Worm (Caenorhabditis elegans) whole organism, L1 larva: ENCODE results near the gene srw-77.

Experiments used
- C04F5.9 ChIP-seq: sonication (generic microtip); optimal IDR thresholded peaks from 2 replicates; lab custom pipeline; 2016; ENCODE audit warnings: missing genetic modification characterization, missing compliant biosample characterization
- C16A3.4 ChIP-seq: fragments of 150-350 bp; optimal IDR thresholded peaks from 2 replicates; lab custom pipeline; 2014; ENCODE audit warnings: missing biosample characterization, missing genetic modification characterization
- C34B4.2 ChIP-seq: sonication (generic microtip); optimal IDR thresholded peaks from 2 replicates; lab custom pipeline; 2017; ENCODE audit warnings: mild to moderate bottlenecking, missing genetic modification characterization, missing compliant biosample characterization
- ceh-63 ChIP-seq: fragments of 200-800 bp; sonication (Bioruptor generic); optimal IDR thresholded peaks from 2 replicates; lab custom pipeline; 2018; ENCODE audit warnings: mild to moderate bottlenecking, missing genetic modification characterization, missing compliant biosample characterization
- ceh-8 ChIP-seq: fragments of 200-800 bp; sonication (Bioruptor generic); optimal IDR thresholded peaks from 2 replicates; lab custom pipeline; 2018; ENCODE audit warnings: mild to moderate bottlenecking, missing genetic modification characterization, moderate library complexity, missing compliant biosample characterization
- ceh-90 ChIP-seq: sonication (generic microtip); optimal IDR thresholded peaks from 2 replicates; lab custom pipeline; 2016; ENCODE audit warnings: missing genetic modification characterization, missing compliant biosample characterization
- dpl-1 ChIP-seq, 3 experiments: fragments of 150-350 bp in 2 of 3; sonication (generic microtip) in 1 of 3; optimal IDR thresholded peaks; 2 replicates each; lab custom pipeline; 2014 to 2017; ENCODE audit warnings: missing biosample characterization in 3 of 3, missing genetic modification characterization in 3 of 3, missing genetic modification reagents in 3 of 3
- efl-1 ChIP-seq, 4 experiments: fragments of 150-350 bp; optimal IDR thresholded peaks in 3 of 4; peaks in 1 of 4; 1 replicate in 1 of 4; 2 replicates in 3 of 4; lab custom pipeline; 2014; ENCODE audit warnings: missing biosample characterization in 2 of 4, missing genetic modification characterization in 2 of 4, missing genetic modification reagents in 2 of 4
- efl-3 ChIP-seq: fragments of 200-800 bp; sonication (Bioruptor generic); optimal IDR thresholded peaks from 2 replicates; lab custom pipeline; 2018; ENCODE audit warnings: mild to moderate bottlenecking, missing genetic modification characterization, missing compliant biosample characterization
- egl-13 ChIP-seq: sonication (generic microtip); optimal IDR thresholded peaks from 2 replicates; lab custom pipeline; 2016; ENCODE audit warnings: missing genotype, missing genetic modification reagents, missing genetic modification characterization, missing compliant biosample characterization
- egl-27 ChIP-seq, 2 experiments: fragments of 150-350 bp in 1 of 2; sonication (generic microtip); optimal IDR thresholded peaks; 3 replicates each; lab custom pipeline; 2017 to 2018; ENCODE audit warnings: missing biosample characterization in 2 of 2, missing genetic modification characterization in 2 of 2, missing genetic modification reagents in 2 of 2
- elt-3 ChIP-seq, 6 experiments: fragments of 150-350 bp in 1 of 6; sonication (generic microtip); optimal IDR thresholded peaks; 2 replicates each; lab custom pipeline; 2017 to 2018; ENCODE audit warnings: missing biosample characterization in 6 of 6, missing genetic modification characterization in 6 of 6, inconsistent platforms in 1 of 6
- fkh-8 ChIP-seq: sonication (generic microtip); optimal IDR thresholded peaks from 2 replicates; lab custom pipeline; 2016; ENCODE audit warnings: mild to moderate bottlenecking, missing genetic modification characterization, missing compliant biosample characterization
- hlh-4 ChIP-seq: sonication (generic microtip); optimal IDR thresholded peaks from 2 replicates; lab custom pipeline; 2016; ENCODE audit warnings: mild to moderate bottlenecking, missing genetic modification characterization, missing compliant biosample characterization
- hpl-2 ChIP-seq: fragments of 150-350 bp; optimal IDR thresholded peaks from 2 replicates; lab custom pipeline; 2014; ENCODE audit warnings: missing biosample characterization, missing genetic modification reagents, missing genetic modification characterization
- isw-1 ChIP-seq: fragments of 200-800 bp; sonication (Bioruptor generic); IDR thresholded peaks from 2 replicates; pipeline ENCODE4 v1.3.6; 2022; ENCODE audit warnings: missing genetic modification characterization, missing compliant biosample characterization
- lir-3 ChIP-seq: sonication (generic microtip); optimal IDR thresholded peaks from 2 replicates; lab custom pipeline; 2016; ENCODE audit warnings: mild to moderate bottlenecking, missing genetic modification characterization, moderate library complexity, missing compliant biosample characterization; ENCODE audit not compliant: poor library complexity
- lsy-2 ChIP-seq, 2 experiments: fragments of 150-350 bp; optimal IDR thresholded peaks; 2 replicates each; lab custom pipeline; 2014; ENCODE audit warnings: missing biosample characterization in 2 of 2, missing genetic modification characterization in 2 of 2
- nhr-19 ChIP-seq: fragments of 200-800 bp; sonication (Bioruptor generic); conservative IDR thresholded peaks from 2 replicates; pipeline ENCODE4 v1.3.6; 2022; ENCODE audit warnings: missing genetic modification characterization, missing compliant biosample characterization
- nhr-237 ChIP-seq: fragments of 150-350 bp; optimal IDR thresholded peaks from 2 replicates; lab custom pipeline; 2014; ENCODE audit warnings: missing biosample characterization, missing genetic modification characterization
- nhr-47 ChIP-seq: sonication (generic microtip); optimal IDR thresholded peaks from 2 replicates; lab custom pipeline; 2016; ENCODE audit warnings: mild to moderate bottlenecking, missing genetic modification characterization, moderate library complexity, missing compliant biosample characterization
- nhr-71 ChIP-seq: sonication (generic microtip); optimal IDR thresholded peaks from 2 replicates; lab custom pipeline; 2016; ENCODE audit warnings: mild to moderate bottlenecking, missing genetic modification characterization, moderate library complexity, missing compliant biosample characterization
- nhr-76 ChIP-seq: sonication (generic microtip); optimal IDR thresholded peaks from 2 replicates; lab custom pipeline; 2017; ENCODE audit warnings: missing biosample characterization, missing genetic modification characterization
- nhr-77 ChIP-seq: fragments of 150-350 bp; optimal IDR thresholded peaks from 2 replicates; lab custom pipeline; 2014; ENCODE audit warnings: missing biosample characterization, missing genetic modification characterization
- nhr-84 ChIP-seq: sonication (generic microtip); optimal IDR thresholded peaks from 2 replicates; lab custom pipeline; 2017; ENCODE audit warnings: missing biosample characterization, missing genetic modification characterization
- pag-3 ChIP-seq: sonication (generic microtip); optimal IDR thresholded peaks from 2 replicates; lab custom pipeline; 2017; ENCODE audit warnings: missing genetic modification characterization, mild to moderate bottlenecking, missing compliant biosample characterization, antibody characterized with exemption, borderline replicate concordance; ENCODE audit not compliant: insufficient read depth
- pqm-1 ChIP-seq: sonication (generic microtip); optimal IDR thresholded peaks from 3 replicates; lab custom pipeline; 2017; ENCODE audit warnings: missing biosample characterization, missing genetic modification characterization
- rnt-1 ChIP-seq: sonication (generic microtip); optimal IDR thresholded peaks from 2 replicates; lab custom pipeline; 2016; ENCODE audit warnings: mild to moderate bottlenecking, missing genetic modification characterization, moderate library complexity, missing compliant biosample characterization
- snpc-4 ChIP-seq: fragments of 150-350 bp; optimal IDR thresholded peaks from 2 replicates; lab custom pipeline; 2014; ENCODE audit warnings: missing biosample characterization, missing genetic modification characterization
- sptf-1 ChIP-seq: fragments of 150-350 bp; optimal IDR thresholded peaks from 2 replicates; lab custom pipeline; 2014; ENCODE audit warnings: missing biosample characterization, missing genetic modification characterization
- swsn-7 ChIP-seq: sonication (generic microtip); optimal IDR thresholded peaks from 2 replicates; lab custom pipeline; 2016; ENCODE audit warnings: missing genetic modification characterization, missing compliant biosample characterization
- tbx-2 ChIP-seq: sonication (generic microtip); optimal IDR thresholded peaks from 2 replicates; lab custom pipeline; 2016; ENCODE audit warnings: missing genetic modification characterization, missing compliant biosample characterization
- unc-130 ChIP-seq: fragments of 150-350 bp; optimal IDR thresholded peaks from 2 replicates; lab custom pipeline; 2017; ENCODE audit warnings: missing biosample characterization, missing genetic modification characterization, inconsistent platforms
- unc-30 ChIP-seq: sonication (generic microtip); optimal IDR thresholded peaks from 2 replicates; lab custom pipeline; 2017; ENCODE audit warnings: missing biosample characterization, missing genetic modification characterization
- unc-62 ChIP-seq: fragments of 150-350 bp; optimal IDR thresholded peaks from 2 replicates; lab custom pipeline; 2014; ENCODE audit warnings: missing biosample characterization, missing genetic modification reagents, missing genetic modification characterization
- unc-86 ChIP-seq: sonication (generic microtip); optimal IDR thresholded peaks from 2 replicates; lab custom pipeline; 2016; ENCODE audit warnings: missing genetic modification characterization, missing compliant biosample characterization
- vab-15 ChIP-seq: sonication (generic microtip); optimal IDR thresholded peaks from 2 replicates; lab custom pipeline; 2017; ENCODE audit warnings: missing genotype, mild to moderate bottlenecking, missing genetic modification characterization, missing compliant biosample characterization
- xbp-1 ChIP-seq: sonication (generic microtip); optimal IDR thresholded peaks from 2 replicates; lab custom pipeline; 2016; ENCODE audit warnings: missing genetic modification characterization, missing compliant biosample characterization
- zip-4 ChIP-seq: fragments of 200-800 bp; sonication (Bioruptor generic); optimal IDR thresholded peaks from 2 replicates; lab custom pipeline; 2018; ENCODE audit warnings: mild to moderate bottlenecking, missing genetic modification characterization, moderate library complexity, missing compliant biosample characterization
- ztf-11 ChIP-seq, 2 experiments: sonication (generic microtip); optimal IDR thresholded peaks; 2 replicates each; lab custom pipeline; 2016 to 2017; ENCODE audit warnings: missing genetic modification characterization in 2 of 2, missing biosample characterization in 1 of 2, missing compliant biosample characterization in 1 of 2

Gene srw-77

ce11 chrV:16643558-16643957 lies at the start of gene srw-77:
TSS of gene srw-77 (minus strand) at chrV:16643658.
- no peak for TF ChIP-seq efl-3 (GFP tag; lab: Kevin White, UChicago)
- TF ChIP-seq swsn-7 (tag; lab: Kevin White, UChicago): no peak
- TF ChIP-seq unc-30: no peak
- TF ChIP-seq nhr-237 (tag; lab: Kevin White, UChicago): no peak
- no peak for TF ChIP-seq unc-62
- TF ChIP-seq sptf-1 (tag; lab: Kevin White, UChicago): no peak
- no peak for TF ChIP-seq nhr-77 (tag; lab: Kevin White, UChicago)
- no peak for TF ChIP-seq egl-27 (tag; optimal IDR thresholded peaks at IDR 0.05; lab: Kevin White, UChicago)
- no peak for TF ChIP-seq unc-86
- no peak for TF ChIP-seq C34B4.2 (tag; lab: Kevin White, UChicago)
- TF ChIP-seq hlh-4 (tag; lab: Kevin White, UChicago): no peak
- no peak for TF ChIP-seq lir-3 (tag; lab: Kevin White, UChicago)
- no peak for TF ChIP-seq lsy-2 (tag; optimal IDR thresholded peaks at IDR 0.05; lab: Kevin White, UChicago)
- TF ChIP-seq ceh-90 (tag; lab: Kevin White, UChicago): no peak
- no peak for TF ChIP-seq nhr-76 (tag; lab: Kevin White, UChicago)
- no peak for TF ChIP-seq nhr-47 (tag; lab: Kevin White, UChicago)
- TF ChIP-seq unc-130 (tag; lab: Kevin White, UChicago): no peak
- TF ChIP-seq zip-4 (GFP tag; lab: Kevin White, UChicago): no peak
- no peak for TF ChIP-seq efl-1 (optimal IDR thresholded peaks at IDR 0.05; lab: Kevin White, UChicago)
- TF ChIP-seq efl-1 (GFP tag; optimal IDR thresholded peaks at IDR 0.05 in 1 of 2; lab: Kevin White, UChicago): no peak

- TF ChIP-seq nhr-77 (tag; lab: Kevin White, UChicago) (no peak), ceh-8 (GFP tag; lab: Kevin White, UChicago) (peak; percentile 56)
- TF ChIP-seq, all 84 proteins: peak for 1
These were observed 49.5 kb upstream of the srw-77 start for ce11 chrV:16692988-16693387.

ce11 chrV:16687227-16687626 lies 43.8 kb upstream of the srw-77 start, which contains the start of gene srz-102:
TSS of gene srz-102 (plus strand) at chrV:16687527.
- TF ChIP-seq isw-1 (GFP tag; lab: Robert Waterston, UW): no peak
- no peak for TF ChIP-seq ceh-63 (GFP tag; lab: Kevin White, UChicago)
- TF ChIP-seq nhr-19 (GFP tag; lab: Robert Waterston, UW): no peak
- TF ChIP-seq elt-3 (tag; optimal IDR thresholded peaks at IDR 0.05; lab: Kevin White, UChicago): no peak
- TF ChIP-seq unc-30: no peak
- no peak for TF ChIP-seq pag-3
- no peak for TF ChIP-seq snpc-4 (tag; lab: Kevin White, UChicago)
- no peak for TF ChIP-seq nhr-76 (tag; lab: Kevin White, UChicago)
- TF ChIP-seq xbp-1: no peak
- TF ChIP-seq efl-1 (optimal IDR thresholded peaks at IDR 0.05; lab: Kevin White, UChicago): no peak
- no peak for TF ChIP-seq efl-1 (GFP tag; optimal IDR thresholded peaks at IDR 0.05 in 1 of 2; lab: Kevin White, UChicago)
- TF ChIP-seq hlh-4 (tag; lab: Kevin White, UChicago): no peak
- no peak for TF ChIP-seq nhr-71 (tag; lab: Kevin White, UChicago)
- no peak for TF ChIP-seq C16A3.4 (tag; lab: Kevin White, UChicago)
- no peak for TF ChIP-seq egl-13 (tag; lab: Kevin White, UChicago)
- no peak for TF ChIP-seq fkh-8 (tag; lab: Kevin White, UChicago)
- TF ChIP-seq lsy-2 (tag; optimal IDR thresholded peaks at IDR 0.05; lab: Kevin White, UChicago): no peak
- TF ChIP-seq nhr-84 (tag; lab: Kevin White, UChicago): no peak
- no peak for TF ChIP-seq vab-15 (tag; lab: Kevin White, UChicago)

- TF ChIP-seq tbx-2 (tag; lab: Kevin White, UChicago) (no peak), pqm-1 (no peak), nhr-237 (tag; lab: Kevin White, UChicago) (no peak), nhr-77 (tag; lab: Kevin White, UChicago) (no peak), zip-4 (GFP tag; lab: Kevin White, UChicago) (no peak), efl-1 (optimal IDR thresholded peaks at IDR 0.05; lab: Kevin White, UChicago) (no peak), efl-1 (GFP tag; optimal IDR thresholded peaks at IDR 0.05 in 1 of 2; lab: Kevin White, UChicago) (no peak), hpl-2 (GFP tag; lab: Kevin White, UChicago) (no peak), egl-13 (tag; lab: Kevin White, UChicago) (no peak), snpc-4 (tag; lab: Kevin White, UChicago) (no peak), ztf-11 (tag; optimal IDR thresholded peaks at IDR 0.05; lab: Kevin White, UChicago) (no peak), C04F5.9 (tag; lab: Kevin White, UChicago) (no peak), rnt-1 (tag; lab: Kevin White, UChicago) (no peak), unc-62 (no peak), dpl-1 (GFP tag; optimal IDR thresholded peaks at IDR 0.05; lab: Kevin White, UChicago) (no peak)
These were observed 42.3 kb upstream of the srw-77 start, which contains the start of gene srw-43 for ce11 chrV:16685725-16686124. TSS of gene srw-43 (plus strand) at chrV:16686025.
